Worm (Caenorhabditis elegans) whole organism, young adult: ENCODE measurements around the gene lin-13.

Experiments
- bed-2 ChIP-seq: fragments of 200-800 bp; sonication (Bioruptor generic); IDR thresholded peaks from 2 replicates; pipeline ENCODE4 v1.3.6; 2022; ENCODE audit warnings: missing genetic modification reagents, missing genetic modification characterization, missing compliant biosample characterization
- ccch-3 ChIP-seq: fragments of 200-800 bp; sonication (Bioruptor generic); optimal IDR thresholded peaks from 2 replicates; lab custom pipeline; 2018; ENCODE audit warnings: mild to moderate bottlenecking, missing genetic modification characterization, missing compliant biosample characterization

DNA sequence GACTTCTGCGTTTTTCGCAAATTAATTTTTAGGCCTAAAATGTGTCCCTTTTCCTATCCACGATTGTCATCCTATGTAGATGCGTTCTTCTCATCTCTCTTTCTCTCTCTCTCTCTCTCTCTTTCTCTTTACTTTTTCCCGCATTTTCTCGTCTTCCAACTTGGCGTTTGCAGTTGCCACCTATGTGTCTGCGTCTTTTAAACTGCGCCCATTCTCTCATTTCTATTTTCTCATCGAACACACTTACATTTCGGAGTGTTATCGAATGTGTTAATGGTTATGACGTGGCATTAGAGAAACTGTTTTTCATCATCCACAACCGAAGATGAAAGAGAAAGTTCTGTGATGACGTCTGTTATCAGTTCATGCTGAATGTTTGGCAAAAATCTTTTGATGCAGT is 19.2 kb upstream of the lin-13 start:
- TF ChIP-seq bed-2 (GFP tag; lab: Robert Waterston, UW) (no peak), ccch-3 (GFP tag; lab: Kevin White, UChicago) (no peak)
